Worm (Caenorhabditis elegans): ENCODE measurements around the gene dhs-24.
"Not testable (repeated sequence)": the region's sequence is repeated elsewhere in the genome, so short reads cannot be mapped to it uniquely, and the experiment has no call there.

The dhs-24 gene

DNA sequence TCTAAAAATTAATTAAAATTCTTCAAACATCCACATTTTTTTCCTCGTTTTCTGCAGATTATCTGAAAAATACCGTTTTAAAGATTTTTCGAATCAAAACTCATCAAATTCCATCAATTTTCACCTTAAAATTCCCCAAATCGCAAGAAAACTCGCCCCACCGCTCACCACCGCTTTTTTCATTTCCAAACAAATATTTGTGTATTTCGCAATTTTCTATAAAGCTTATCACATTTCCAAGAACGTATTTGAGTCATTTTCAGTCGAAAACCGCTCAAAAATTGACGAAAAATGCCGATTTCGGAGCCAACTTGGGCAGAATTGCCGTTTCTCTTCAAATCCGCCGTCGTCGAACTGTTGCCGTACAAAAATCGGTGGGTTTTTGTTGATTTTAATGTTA, 3.3 kb upstream of the dhs-24 start, which contains the start of gene Y60A3A.8:
TSS of gene Y60A3A.8 (plus strand) at position 258 of the 400 bp plus-strand sequence.
- TF ChIP-seq ceh-24, ttx-3, ets-4 (tag; optimal IDR thresholded peaks at IDR 0.05): not testable (repeated sequence)

DNA sequence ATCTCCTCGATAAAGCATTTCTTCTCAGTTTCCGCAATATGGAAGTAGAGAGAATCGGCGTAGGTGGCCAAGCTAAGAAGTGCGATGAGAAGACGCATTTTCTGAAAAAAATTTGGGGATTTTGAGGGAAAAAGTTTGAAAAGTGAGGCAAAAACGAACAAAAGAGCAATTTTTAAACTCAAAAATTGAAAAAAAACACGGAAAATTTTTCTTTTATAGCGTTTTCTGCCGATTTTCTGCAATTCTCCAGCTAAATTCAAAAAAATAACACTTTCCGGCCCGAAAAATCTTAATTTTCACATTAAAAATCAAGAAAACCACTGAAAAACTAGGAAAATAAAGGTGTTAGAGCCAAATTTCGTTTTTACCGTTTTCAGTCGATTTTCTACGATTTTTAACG, 2.6 kb upstream of the dhs-24 start, which contains the start of gene tmed-4:
TSS of gene tmed-4 (minus strand) at position 101 of the 400 bp plus-strand sequence.
- TF ChIP-seq sdc-2, ets-4, lim-6 (tag; optimal IDR thresholded peaks at IDR 0.05): not testable (repeated sequence)

DNA sequence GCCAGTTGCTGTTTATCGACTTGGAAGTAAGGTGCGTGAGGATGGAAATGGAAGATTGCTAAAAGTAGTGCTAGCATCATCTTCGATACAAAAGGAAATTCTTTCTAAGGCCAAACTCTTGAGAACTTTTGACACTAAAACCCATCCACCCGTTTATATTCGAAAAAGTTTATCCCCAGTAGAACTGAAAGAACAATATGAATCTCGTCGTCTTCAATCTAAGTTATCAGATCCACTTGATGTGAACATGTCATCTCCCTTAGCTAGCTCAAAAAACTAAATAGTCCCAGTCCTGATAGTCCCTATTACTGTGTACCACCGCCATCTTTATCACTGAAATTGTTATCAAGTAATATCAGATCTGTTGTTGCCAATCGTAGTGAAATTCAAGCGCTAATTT, 9.5 kb downstream of the dhs-24 start:
- TF ChIP-seq elt-2 (tag; optimal IDR thresholded peaks at IDR 0.05) (no peak), che-1 (tag; optimal IDR thresholded peaks at IDR 0.05) (no peak), hlh-8 (tag; optimal IDR thresholded peaks at IDR 0.05) (no peak), F13H6.1 (tag; optimal IDR thresholded peaks at IDR 0.05) (no peak), nhr-232 (tag; optimal IDR thresholded peaks at IDR 0.05) (no peak), eyg-1 (tag; optimal IDR thresholded peaks at IDR 0.05) (no peak), fkh-10 (GFP tag; optimal IDR thresholded peaks at IDR 0.05) (no peak), ceh-30 (tag; optimal IDR thresholded peaks at IDR 0.05) (no peak), unc-55 (GFP tag; optimal IDR thresholded peaks at IDR 0.05) (no peak), ceh-22 (tag; optimal IDR thresholded peaks at IDR 0.05) (no peak), hlh-13 (GFP tag; optimal IDR thresholded peaks at IDR 0.05) (no peak), odd-2 (tag; optimal IDR thresholded peaks at IDR 0.05) (no peak), unc-86 (tag; optimal IDR thresholded peaks at IDR 0.05) (no peak), ama-1 (optimal IDR thresholded peaks at IDR 0.05) (no peak), ahr-1 (tag; optimal IDR thresholded peaks at IDR 0.05) (no peak), elt-4 (tag; optimal IDR thresholded peaks at IDR 0.05) (no peak)

DNA sequence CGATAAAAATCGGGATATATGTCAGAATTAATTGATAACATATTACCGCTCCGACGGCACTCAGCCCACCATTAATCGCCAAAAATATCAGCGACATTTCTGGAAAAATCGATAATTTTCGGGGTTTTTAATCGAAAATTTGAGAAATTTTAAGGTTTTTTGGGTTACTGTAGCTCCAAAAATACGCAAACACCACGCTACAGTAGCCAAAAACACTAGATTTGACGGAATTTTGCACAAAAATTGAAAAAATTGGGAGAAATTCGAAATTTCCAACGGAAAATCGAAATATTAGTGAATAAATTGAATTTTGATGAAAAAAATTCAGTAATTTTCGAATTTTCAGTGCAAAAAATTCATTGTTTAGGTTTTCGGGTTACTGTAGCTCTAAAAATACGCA, 12.2 kb downstream of the dhs-24 start, which contains the start of gene algn-7:
TSS of gene algn-7 (minus strand) at position 101 of the 400 bp plus-strand sequence.
- TF ChIP-seq K09A11.1 (tag; optimal IDR thresholded peaks at IDR 0.05; ENCODE audit: insufficient read depth) = no peak
- no peak for TF ChIP-seq unc-3 (GFP tag; conservative IDR thresholded peaks at IDR 0.05)
- no peak for TF ChIP-seq unc-3 (tag; optimal IDR thresholded peaks at IDR 0.05)
- TF ChIP-seq ceh-31 (tag; optimal IDR thresholded peaks at IDR 0.05) = no peak
- no peak for TF ChIP-seq tbx-7 (tag; optimal IDR thresholded peaks at IDR 0.05)
- TF ChIP-seq zip-5 (tag; optimal IDR thresholded peaks at IDR 0.05) = no peak
- TF ChIP-seq ama-1 (optimal IDR thresholded peaks at IDR 0.05) = no peak
- TF ChIP-seq rnt-1 (tag; optimal IDR thresholded peaks at IDR 0.05) = no peak
- no peak for TF ChIP-seq pqm-1 (tag; optimal IDR thresholded peaks at IDR 0.05)
- no peak for TF ChIP-seq sdc-2 (tag; optimal IDR thresholded peaks at IDR 0.05)
- no peak for TF ChIP-seq hlh-13 (GFP tag; optimal IDR thresholded peaks at IDR 0.05)
- no peak for TF ChIP-seq ttx-3 (tag; optimal IDR thresholded peaks at IDR 0.05)
- no peak for TF ChIP-seq ahr-1 (tag; optimal IDR thresholded peaks at IDR 0.05)
- TF ChIP-seq gmeb-2 (tag; optimal IDR thresholded peaks at IDR 0.05) = no peak
- no peak for TF ChIP-seq ztf-16 (tag; optimal IDR thresholded peaks at IDR 0.05)
- no peak for TF ChIP-seq mec-3 (tag; optimal IDR thresholded peaks at IDR 0.05; ENCODE audit: borderline replicate concordance)
- TF ChIP-seq sox-2 (GFP tag; IDR thresholded peaks at IDR 0.05) = no peak
- no peak for TF ChIP-seq hlh-8 (tag; optimal IDR thresholded peaks at IDR 0.05)
- TF ChIP-seq nhr-11 (tag; optimal IDR thresholded peaks at IDR 0.05) = no peak
- no peak for TF ChIP-seq ceh-18 (tag; optimal IDR thresholded peaks at IDR 0.05)

DNA sequence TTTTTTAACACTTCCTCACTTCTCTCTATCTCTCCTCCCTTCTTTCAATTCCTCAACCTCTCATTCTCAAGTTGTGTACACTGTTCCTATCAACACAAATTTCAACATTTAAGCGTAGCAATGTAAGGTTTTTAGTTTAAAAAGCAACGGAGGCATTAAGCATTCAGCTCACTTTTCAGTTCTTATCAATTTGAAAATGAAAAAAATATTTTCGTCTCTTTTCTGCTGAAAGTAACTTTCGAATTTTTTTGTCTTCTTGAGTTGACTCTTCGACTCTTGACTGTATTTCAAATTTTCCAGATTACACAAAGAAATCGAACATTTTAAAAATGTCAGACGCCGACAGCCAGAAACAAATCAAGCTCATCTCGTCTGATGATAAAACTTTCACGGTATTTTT, 22.5 kb downstream of the dhs-24 start, which contains the start of gene skr-4:
TSS of gene skr-4 (plus strand) at position 301 of the 400 bp plus-strand sequence.
- no peak for TF ChIP-seq ceh-14 (tag; optimal IDR thresholded peaks at IDR 0.05)
- no peak for TF ChIP-seq che-1 (tag; optimal IDR thresholded peaks at IDR 0.05)
- TF ChIP-seq unc-42 (tag; optimal IDR thresholded peaks at IDR 0.05) = no peak
- TF ChIP-seq ceh-24 (tag; optimal IDR thresholded peaks at IDR 0.05) = no peak
- no peak for TF ChIP-seq zip-5 (tag; optimal IDR thresholded peaks at IDR 0.05)
- no peak for TF ChIP-seq K02D7.2 (tag; optimal IDR thresholded peaks at IDR 0.05)
- TF ChIP-seq hlh-30 (tag; optimal IDR thresholded peaks at IDR 0.05; ENCODE audit: insufficient read depth) = no peak
- no peak for TF ChIP-seq sox-4 (tag; optimal IDR thresholded peaks at IDR 0.05)
- no peak for TF ChIP-seq Y22D7AL.16 (tag; optimal IDR thresholded peaks at IDR 0.05)
- TF ChIP-seq T23F11.4 (GFP tag; optimal IDR thresholded peaks at IDR 0.05) = no peak
- TF ChIP-seq pros-1 (tag; optimal IDR thresholded peaks at IDR 0.05) = no peak
- no peak for TF ChIP-seq madf-2 (tag; optimal IDR thresholded peaks at IDR 0.05)

Data from whole organism, late embryonic.